Worm (Caenorhabditis elegans) whole organism, young adult: ENCODE data around the gene F49C5.11.

Experiments used
- B0035.1 ChIP-seq: sonication (generic microtip); optimal IDR thresholded peaks from 2 replicates; lab custom pipeline; 2016; ENCODE audit warnings: missing genetic modification characterization, mild to moderate bottlenecking, missing compliant biosample characterization, missing genotype, missing genetic modification reagents
- D2030.7 ChIP-seq: fragments of 200-800 bp; sonication (Bioruptor generic); IDR thresholded peaks from 2 replicates; pipeline ENCODE4 v1.3.6; 2022; ENCODE audit warnings: missing genetic modification reagents, missing genetic modification characterization, missing compliant biosample characterization
- F33H1.4 ChIP-seq: fragments of 200-800 bp; sonication (Bioruptor generic); IDR thresholded peaks from 2 replicates; pipeline ENCODE4 v1.3.6; 2022; ENCODE audit warnings: missing genetic modification reagents, missing genetic modification characterization, missing compliant biosample characterization
- Y95B8A.8 ChIP-seq: fragments of 200-800 bp; sonication (Bioruptor generic); IDR thresholded peaks from 2 replicates; pipeline ENCODE4 v1.3.6; 2022; ENCODE audit warnings: missing genetic modification reagents, missing genetic modification characterization, missing compliant biosample characterization
- attf-3 ChIP-seq: fragments of 200-800 bp; sonication (Bioruptor generic); conservative IDR thresholded peaks from 2 replicates; pipeline ENCODE4 v1.3.6; 2022; ENCODE audit warnings: missing genetic modification reagents, missing genetic modification characterization, missing compliant biosample characterization
- egl-18 ChIP-seq: fragments of 200-800 bp; sonication (Bioruptor generic); IDR thresholded peaks from 2 replicates; pipeline ENCODE4 v1.3.6; 2022; ENCODE audit warnings: missing genetic modification reagents, missing genetic modification characterization, missing compliant biosample characterization
- egrh-3 ChIP-seq: fragments of 200-800 bp; sonication (Bioruptor generic); IDR thresholded peaks from 2 replicates; pipeline ENCODE4 v1.3.6; 2022; ENCODE audit warnings: missing genetic modification reagents, missing genetic modification characterization, missing compliant biosample characterization
- gei-17 ChIP-seq: fragments of 200-800 bp; sonication (Bioruptor generic); optimal IDR thresholded peaks from 2 replicates; lab custom pipeline; 2018; ENCODE audit warnings: mild to moderate bottlenecking, missing genetic modification characterization, missing compliant biosample characterization
- hmg-1.2 ChIP-seq: fragments of 200-800 bp; sonication (Bioruptor generic); IDR thresholded peaks from 2 replicates; pipeline ENCODE4 v1.3.6; 2022; ENCODE audit warnings: missing genetic modification reagents, missing genetic modification characterization, missing compliant biosample characterization
- hrde-1 ChIP-seq: sonication (generic microtip); optimal IDR thresholded peaks from 2 replicates; lab custom pipeline; 2016; ENCODE audit warnings: missing genetic modification characterization, mild to moderate bottlenecking, missing compliant biosample characterization, moderate library complexity, missing genotype, missing genetic modification reagents, borderline replicate concordance
- lin-35 ChIP-seq, 3 experiments: fragments of 150-350 bp in 2 of 3; sonication (generic microtip) in 1 of 3; optimal IDR thresholded peaks; 2 replicates each; lab custom pipeline; 2014 to 2018; ENCODE audit warnings: missing biosample characterization in 3 of 3, missing genetic modification characterization in 3 of 3, missing genetic modification reagents in 3 of 3
- madf-6 ChIP-seq: fragments of 200-800 bp; sonication (Bioruptor generic); IDR thresholded peaks from 2 replicates; pipeline ENCODE4 v1.3.6; 2022; ENCODE audit warnings: missing genetic modification reagents, missing genetic modification characterization, missing compliant biosample characterization
- sea-2 ChIP-seq: fragments of 200-800 bp; sonication (Bioruptor generic); IDR thresholded peaks from 2 replicates; pipeline ENCODE4 v1.3.6; 2022; ENCODE audit warnings: missing genetic modification characterization, missing compliant biosample characterization
- tlf-1 ChIP-seq: fragments of 200-800 bp; sonication (Bioruptor generic); optimal IDR thresholded peaks from 2 replicates; lab custom pipeline; 2018; ENCODE audit warnings: mild to moderate bottlenecking, missing genetic modification characterization, missing compliant biosample characterization
- unc-62 ChIP-seq: fragments of 150-350 bp; optimal IDR thresholded peaks from 2 replicates; lab custom pipeline; 2014; ENCODE audit warnings: missing biosample characterization, missing genetic modification reagents, missing genetic modification characterization
- xnd-1 ChIP-seq: sonication (generic microtip); optimal IDR thresholded peaks from 2 replicates; lab custom pipeline; 2016; ENCODE audit warnings: missing genotype, missing genetic modification reagents, missing genetic modification characterization, missing compliant biosample characterization
- ztf-22 ChIP-seq: fragments of 200-800 bp; sonication (Bioruptor generic); optimal IDR thresholded peaks from 2 replicates; lab custom pipeline; 2018; ENCODE audit warnings: mild to moderate bottlenecking, missing genetic modification characterization, moderate library complexity, missing compliant biosample characterization
- ztf-6 ChIP-seq: fragments of 200-800 bp; sonication (Bioruptor generic); IDR thresholded peaks from 2 replicates; pipeline ENCODE4 v1.3.6; 2022; ENCODE audit warnings: missing genetic modification reagents, missing genetic modification characterization, missing compliant biosample characterization

The F49C5.11 gene

ce11 chrII:12603667-12604621 is 48.3 kb downstream of the F49C5.11 start, which contains the start of the genes ceh-100 and lips-15 (continued):
- TF ChIP-seq ztf-22 (GFP tag; lab: Kevin White, UChicago) (no peak), attf-3 (GFP tag; lab: Robert Waterston, UW) (no peak), egl-18 (GFP tag; lab: Robert Waterston, UW) (no peak), tlf-1 (GFP tag; lab: Kevin White, UChicago) (no peak), madf-6 (GFP tag; lab: Robert Waterston, UW) (no peak), D2030.7 (GFP tag; lab: Robert Waterston, UW) (peak; percentile 46; the same call in 1 of the 2 replicates), xnd-1 (tag; lab: Kevin White, UChicago) (peak; percentile 72), hrde-1 (tag; lab: Kevin White, UChicago) (no peak), F33H1.4 (peak; percentile 80), B0035.1 (tag; lab: Kevin White, UChicago) (no peak), hmg-1.2 (GFP tag; lab: Robert Waterston, UW) (peak; percentile 96), lin-35 (GFP tag; optimal IDR thresholded peaks at IDR 0.05; lab: Kevin White, UChicago) (no peak), sea-2 (GFP tag; lab: Robert Waterston, UW) (no peak), unc-62 (GFP tag; lab: Kevin White, UChicago) (no peak), gei-17 (GFP tag; lab: Kevin White, UChicago) (no peak), Y95B8A.8 (GFP tag; lab: Robert Waterston, UW) (no peak)

- TF ChIP-seq ztf-6 (GFP tag; lab: Robert Waterston, UW), result no peak
- TF ChIP-seq egrh-3 (GFP tag; lab: Robert Waterston, UW), result no peak
These were observed 50.4 kb downstream of the F49C5.11 start for ce11 chrII:12606108-12606507.
